Worm (Caenorhabditis elegans): ENCODE results near the gene F34D10.9.

DNA sequence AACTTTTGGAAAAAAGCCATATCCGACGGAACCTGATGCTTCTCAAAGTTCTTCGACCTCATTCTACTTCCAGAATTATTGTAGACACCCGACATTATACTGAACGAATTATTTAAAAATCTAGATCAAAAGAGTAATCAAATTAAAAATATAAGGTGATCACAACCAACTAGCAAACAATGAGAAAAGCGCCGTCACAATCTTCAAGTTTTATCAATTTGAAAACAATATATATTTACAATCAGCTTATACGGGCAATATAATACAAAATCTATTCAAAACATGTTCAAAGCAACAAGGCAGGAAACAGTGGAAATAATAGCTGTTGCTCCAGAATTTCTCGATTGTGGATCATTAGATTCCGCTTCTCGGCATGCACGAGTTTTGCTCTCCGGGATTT is 4.5 kb downstream of the F34D10.9 start, which contains the start of gene C14B1.12:
- TF ChIP-seq ceh-18 (tag; optimal IDR thresholded peaks at IDR 0.05) (no peak), ceh-31 (tag; optimal IDR thresholded peaks at IDR 0.05) (no peak), ama-1 (optimal IDR thresholded peaks at IDR 0.05) (no peak), F13H6.1 (tag; optimal IDR thresholded peaks at IDR 0.05) (no peak), madf-2 (tag; optimal IDR thresholded peaks at IDR 0.05) (no peak), sox-4 (tag; optimal IDR thresholded peaks at IDR 0.05) (no peak), elt-2 (tag; optimal IDR thresholded peaks at IDR 0.05) (no peak), nhr-11 (tag; optimal IDR thresholded peaks at IDR 0.05) (no peak), hlh-30 (tag; optimal IDR thresholded peaks at IDR 0.05; ENCODE audit: insufficient read depth) (no peak), unc-86 (tag; optimal IDR thresholded peaks at IDR 0.05) (no peak), pqm-1 (tag; optimal IDR thresholded peaks at IDR 0.05) (no peak), pha-4 (tag; optimal IDR thresholded peaks at IDR 0.05) (no peak), odd-2 (tag; optimal IDR thresholded peaks at IDR 0.05) (no peak)

All from whole organism, late embryonic.